Fruit fly (Drosophila melanogaster): ENCODE results near the gene Cdc23.
A peak's percentile ranks its signal among the peaks of the same experiment; 100 is the strongest.
"Not testable (repeated sequence)": the region's sequence is repeated elsewhere in the genome, so short reads cannot be mapped to it uniquely, and the experiment has no call there.

Gene Cdc23

dm6 chr2L:20437873-20438272 is 21.3 kb upstream of the Cdc23 start:
- TF ChIP-seq CTCF (optimal IDR thresholded peaks at IDR 0.05) = peak in 1 of 2 experiments; percentile 63
- TF ChIP-seq CG8478 (optimal IDR thresholded peaks at IDR 0.05) = no peak

DNA sequence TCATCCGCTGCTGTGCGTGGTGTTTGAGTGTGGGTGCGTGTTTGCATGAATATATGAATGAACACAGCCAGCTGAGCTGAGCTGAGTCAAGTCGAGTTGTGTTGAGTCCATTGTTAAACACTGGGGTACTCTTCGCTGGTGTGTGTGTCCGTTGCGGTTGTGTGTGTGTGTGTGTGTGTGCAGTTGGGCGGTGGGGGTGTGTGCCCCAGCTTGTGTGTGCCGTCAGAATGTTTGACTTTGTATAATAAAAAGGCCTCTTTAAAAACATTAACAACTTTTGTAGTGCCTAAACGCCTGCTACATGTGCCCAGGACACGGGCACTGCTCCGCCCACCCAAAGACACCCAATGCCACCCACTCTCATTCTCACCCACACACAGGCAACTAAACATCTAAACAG is 20.7 kb upstream of the Cdc23 start:
- no peak for TF ChIP-seq CG8478 (optimal IDR thresholded peaks at IDR 0.05)
- TF ChIP-seq CTCF (optimal IDR thresholded peaks at IDR 0.05) = no peak

- TF ChIP-seq CTCF, CG8478 (optimal IDR thresholded peaks at IDR 0.05): not testable (repeated sequence)
Observed at dm6 chr2L:20449864-20450263, 9.3 kb upstream of the Cdc23 start, which contains the start of the genes CG31683 and CG31687. CG31683 (minus strand) TSS chr2L:20449964. CG31687 (plus strand) TSS chr2L:20450225.

DNA sequence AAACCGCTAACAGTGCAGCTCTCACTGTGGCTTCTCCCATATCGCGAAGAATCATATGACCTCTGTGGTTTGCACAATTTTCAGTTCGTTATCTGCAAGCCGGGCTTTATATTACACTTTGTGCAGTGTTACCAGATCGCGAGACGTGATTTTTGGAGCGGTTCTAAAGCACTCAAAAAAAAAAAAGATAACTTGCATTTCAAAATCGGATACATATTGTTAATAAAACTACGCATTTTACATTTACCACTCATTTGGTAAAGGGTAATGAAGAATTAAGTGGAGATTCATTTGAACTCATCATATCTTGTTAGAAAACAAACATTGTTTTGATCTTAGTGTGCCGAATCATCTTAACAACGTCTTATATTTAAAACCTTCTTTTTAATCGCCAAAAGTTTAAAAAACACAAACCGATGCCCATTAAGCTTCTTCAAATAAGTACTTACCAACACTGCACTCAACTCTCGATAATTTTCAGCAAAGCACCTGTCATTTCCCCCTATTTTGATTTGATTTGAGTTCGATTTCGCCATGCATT is 4.2 kb downstream of the Cdc23 start, which contains the start of gene CG2493:
Gene CG2493, minus strand, starts transcription at position 129 of the 541 bp plus-strand sequence.
- TF ChIP-seq CG8478 (optimal IDR thresholded peaks at IDR 0.05) = no peak
- no peak for TF ChIP-seq CTCF (optimal IDR thresholded peaks at IDR 0.05)

DNA sequence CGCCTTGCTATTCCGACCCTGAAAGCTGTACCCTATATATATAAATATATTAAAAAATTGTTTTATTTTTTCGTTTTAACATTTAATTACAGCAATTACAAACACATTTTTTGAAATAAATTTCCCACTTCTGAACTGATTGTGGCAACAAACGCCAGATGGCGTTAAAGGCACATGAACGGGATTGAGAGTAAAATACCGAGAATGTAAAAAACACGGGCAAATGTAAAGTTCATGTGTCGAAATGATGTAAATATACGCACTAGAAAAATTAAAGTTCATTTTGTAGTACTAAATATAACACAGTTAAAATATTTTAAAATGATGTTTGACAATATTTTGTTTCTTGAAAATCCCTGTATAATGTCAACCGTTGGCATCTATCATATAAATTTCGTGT is 5.2 kb downstream of the Cdc23 start:
- TF ChIP-seq CTCF (optimal IDR thresholded peaks at IDR 0.05) (peak; percentile 73 to 90), CG8478 (optimal IDR thresholded peaks at IDR 0.05) (no peak)

DNA sequence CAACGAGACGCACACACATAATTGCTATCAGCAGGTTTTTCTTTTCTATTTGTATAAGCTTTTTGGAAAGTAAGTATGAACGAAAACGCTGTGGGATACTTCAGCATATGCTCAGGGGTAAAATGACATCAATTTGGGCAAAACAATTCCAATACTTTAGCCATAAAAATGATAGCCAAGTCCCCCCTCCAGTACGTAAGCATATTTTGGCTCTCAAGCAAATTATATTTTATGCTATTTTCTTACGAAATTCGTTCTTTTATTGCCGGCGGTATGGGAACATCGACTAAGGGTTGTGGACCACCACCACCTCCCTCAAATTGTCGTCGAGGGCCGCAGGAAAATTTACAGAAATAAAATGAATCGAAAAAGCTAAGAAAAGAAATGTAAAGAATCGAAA is 14.1 kb downstream of the Cdc23 start, which contains the start of gene CG43233:
Gene CG43233, minus strand, starts transcription at position 101 of the 400 bp plus-strand sequence.
- TF ChIP-seq CTCF (optimal IDR thresholded peaks at IDR 0.05) (no peak), CG8478 (optimal IDR thresholded peaks at IDR 0.05) (no peak)

DNA sequence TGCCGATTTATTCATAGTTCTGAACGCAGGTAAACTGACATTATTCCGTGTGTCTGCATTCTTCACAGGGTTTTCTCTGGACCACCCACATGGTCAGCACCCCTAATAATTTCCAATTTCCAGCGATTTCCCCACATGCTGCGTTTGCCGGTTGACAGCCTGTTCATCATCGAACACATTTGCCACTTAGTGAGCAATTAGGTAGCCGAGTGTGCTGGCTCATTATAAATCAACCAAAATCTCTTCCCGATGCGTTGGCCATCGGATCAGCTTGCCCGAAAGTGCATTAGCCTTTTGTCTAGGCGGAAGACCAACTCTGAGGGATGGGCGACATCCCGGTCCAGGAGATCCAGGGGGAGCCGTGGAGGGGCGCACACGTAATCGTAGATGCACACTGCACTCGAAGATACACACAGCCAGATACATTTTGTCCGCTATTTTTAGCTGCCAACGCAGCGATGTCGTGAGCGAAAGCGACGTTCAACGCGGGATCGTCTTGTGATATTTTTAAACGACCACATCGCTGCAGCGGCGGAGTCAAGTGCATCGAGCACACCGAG is 17.7 kb downstream of the Cdc23 start:
- no peak for TF ChIP-seq CTCF (optimal IDR thresholded peaks at IDR 0.05)
- no peak for TF ChIP-seq CG8478 (optimal IDR thresholded peaks at IDR 0.05)

dm6 chr2L:20478549-20479238 is 19.6 kb downstream of the Cdc23 start:
- TF ChIP-seq CTCF (optimal IDR thresholded peaks at IDR 0.05) = no peak
- TF ChIP-seq CG8478 (optimal IDR thresholded peaks at IDR 0.05) = no peak

DNA sequence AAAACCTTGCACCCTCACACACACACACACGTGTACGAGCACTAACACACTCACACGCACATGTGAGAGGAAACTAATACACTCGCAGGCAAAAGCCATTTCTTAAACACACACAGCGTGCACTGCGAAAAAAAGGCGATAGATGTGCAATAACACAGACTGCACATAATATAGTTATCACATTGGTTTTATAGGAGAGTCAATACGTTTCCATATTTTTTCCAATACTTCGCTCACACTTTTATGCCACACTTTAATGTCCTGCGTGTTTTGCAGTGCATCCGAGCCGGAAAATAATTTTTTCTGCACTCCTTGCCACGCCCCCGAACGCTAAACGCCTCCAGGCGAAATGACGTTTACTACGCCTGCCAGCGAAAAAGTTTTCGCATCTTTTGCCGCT is 20.6 kb downstream of the Cdc23 start:
- no peak for TF ChIP-seq CTCF (optimal IDR thresholded peaks at IDR 0.05)
- TF ChIP-seq CG8478 (optimal IDR thresholded peaks at IDR 0.05) = no peak

dm6 chr2L:20481139-20481858 is 22.2 kb downstream of the Cdc23 start:
- peak; percentile 67 to 77 for TF ChIP-seq CTCF (optimal IDR thresholded peaks at IDR 0.05)
- TF ChIP-seq CG8478 (optimal IDR thresholded peaks at IDR 0.05) = no peak

dm6 chr2L:20483603-20484002 is 24.5 kb downstream of the Cdc23 start:
- TF ChIP-seq CTCF (optimal IDR thresholded peaks at IDR 0.05) (no peak), CG8478 (optimal IDR thresholded peaks at IDR 0.05) (no peak)

DNA sequence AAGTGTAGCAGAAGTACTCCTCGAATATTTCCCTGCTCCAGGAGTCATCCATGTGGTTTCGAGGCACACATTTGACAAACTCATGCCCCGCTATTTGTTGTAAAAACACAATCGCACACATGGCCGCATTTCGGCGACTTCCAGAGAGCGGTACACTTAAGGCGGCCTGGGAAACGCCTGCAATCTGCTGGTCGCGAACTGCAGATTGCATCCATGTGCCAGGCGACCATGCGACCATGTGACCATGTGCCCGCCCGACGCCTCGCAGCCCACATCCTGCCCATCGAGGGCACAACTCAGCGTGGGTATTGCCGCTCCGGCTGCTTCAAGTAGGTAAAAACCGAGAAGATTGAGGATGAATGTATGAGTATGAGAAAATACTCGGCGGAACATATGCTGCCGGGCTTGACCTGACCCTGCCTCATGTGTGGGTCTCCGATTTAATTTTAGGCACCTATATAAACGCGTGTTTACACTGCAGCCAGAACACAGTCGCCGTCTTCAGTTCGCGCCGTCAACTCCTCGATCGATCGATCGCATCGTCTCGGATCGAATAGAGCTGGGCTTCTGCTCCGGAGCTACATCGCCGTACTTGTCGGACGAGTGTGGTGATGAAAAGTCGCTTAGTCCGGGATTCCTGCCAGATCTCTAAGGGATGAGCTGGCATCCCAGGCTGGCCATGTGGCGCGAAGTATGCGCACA is 27.1 kb downstream of the Cdc23 start:
- TF ChIP-seq CG8478 (optimal IDR thresholded peaks at IDR 0.05) (no peak), CTCF (optimal IDR thresholded peaks at IDR 0.05) (no peak)

DNA sequence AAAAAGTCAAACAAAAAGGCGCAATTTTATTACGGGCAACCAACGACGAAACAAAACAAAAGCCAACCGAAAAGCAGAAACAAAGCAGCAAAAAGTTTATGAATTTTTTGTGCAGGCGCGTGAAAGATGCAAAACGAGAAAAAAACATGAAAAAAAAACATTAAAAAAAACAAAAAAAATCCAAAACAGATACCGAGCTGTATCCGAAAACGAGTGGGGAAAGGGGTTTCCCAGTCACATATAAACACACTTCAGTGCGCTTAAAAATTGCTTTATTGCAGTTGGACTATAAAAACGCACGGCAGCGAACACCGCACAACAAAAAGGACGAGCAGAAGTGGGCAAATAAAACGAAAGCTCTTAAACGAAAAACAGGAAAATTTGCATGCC is 27.6 kb downstream of the Cdc23 start:
- TF ChIP-seq CG8478 (optimal IDR thresholded peaks at IDR 0.05) = no peak

DNA sequence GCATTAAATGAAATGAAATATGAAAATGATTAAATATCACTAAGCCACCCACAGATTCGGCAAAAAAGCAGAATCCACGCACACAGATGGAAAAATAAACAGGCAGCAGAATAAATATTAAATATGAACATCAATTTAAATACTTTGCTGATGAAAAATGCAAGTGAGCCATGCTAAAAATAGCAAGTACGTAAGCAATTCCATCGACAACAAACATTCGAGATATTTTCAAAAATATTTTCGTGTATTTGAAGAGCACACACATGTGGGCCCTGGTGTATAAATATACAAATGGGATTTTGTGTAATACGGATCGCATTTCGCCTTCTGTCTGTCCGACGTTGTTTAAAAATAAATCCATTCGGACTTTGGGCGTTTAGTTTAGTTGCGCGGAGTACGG is 28.6 kb downstream of the Cdc23 start:
- no peak for TF ChIP-seq CTCF (optimal IDR thresholded peaks at IDR 0.05)
- no peak for TF ChIP-seq CG8478 (optimal IDR thresholded peaks at IDR 0.05)

dm6 chr2L:20488128-20488527 is 29.0 kb downstream of the Cdc23 start:
- TF ChIP-seq CTCF (optimal IDR thresholded peaks at IDR 0.05) = peak; percentile 81 to 91
- no peak for TF ChIP-seq CG8478 (optimal IDR thresholded peaks at IDR 0.05)
